Fruit fly (Drosophila melanogaster) ovary, adult (tissue): ENCODE results near the gene Rpn3.

Source experiments
- CG17801 ChIP-seq: fragments of 200-800 bp; optimal IDR thresholded peaks from 2 replicates; lab custom pipeline; 2019; ENCODE audit warnings: missing biosample characterization, mild to moderate bottlenecking, missing genetic modification characterization, moderate library complexity; ENCODE audit not compliant: partially characterized antibody

Gene Rpn3

dm6 chr2L:19045111-19045560 lies 6.5 kb upstream of the Rpn3 start, which contains the start of the genes Ttc19 and Acn:
Gene Ttc19 (minus strand): TSS chr2L:19045148.
Gene Acn (plus strand): TSS chr2L:19045355.
- TF ChIP-seq CG17801 (GFP tag; lab: Kevin White, UChicago) = peak; percentile 83

dm6 chr2L:19048912-19049311 lies 2.7 kb upstream of the Rpn3 start, which contains the start of gene CG10470:
Gene CG10470 (plus strand): TSS chr2L:19049076.
- peak; percentile 26 for TF ChIP-seq CG17801 (GFP tag; lab: Kevin White, UChicago)

dm6 chr2L:19053860-19054515 lies 2.4 kb downstream of the Rpn3 start, which contains the start of gene CG10492:
Gene CG10492 (plus strand): TSS chr2L:19054078.
- TF ChIP-seq CG17801 (GFP tag; lab: Kevin White, UChicago) = no peak

- TF ChIP-seq CG17801 (GFP tag; lab: Kevin White, UChicago) = no peak
Measured at dm6 chr2L:19054516-19054887, 2.9 kb downstream of the Rpn3 start.

- TF ChIP-seq CG17801 (GFP tag; lab: Kevin White, UChicago) = no peak
Measured at dm6 chr2L:19057799-19058198, 6.2 kb downstream of the Rpn3 start.

- no peak for TF ChIP-seq CG17801 (GFP tag; lab: Kevin White, UChicago)
Measured at dm6 chr2L:19058916-19059315, 7.3 kb downstream of the Rpn3 start, which contains the start of gene Phlpp. Gene Phlpp (plus strand): TSS chr2L:19059129.

- TF ChIP-seq CG17801 (GFP tag; lab: Kevin White, UChicago) = no peak
Measured at dm6 chr2L:19063090-19063692, 11.6 kb downstream of the Rpn3 start, which contains the start of gene Dus4. Gene Dus4 (plus strand): TSS chr2L:19063295.

dm6 chr2L:19064706-19065105 lies 13.1 kb downstream of the Rpn3 start, which contains the start of gene CG17343:
Gene CG17343 (plus strand): TSS chr2L:19064929.
- peak; percentile 13 for TF ChIP-seq CG17801 (GFP tag; lab: Kevin White, UChicago)

dm6 chr2L:19068393-19068792 lies 16.8 kb downstream of the Rpn3 start:
- TF ChIP-seq CG17801 (GFP tag; lab: Kevin White, UChicago) = no peak

- TF ChIP-seq CG17801 (GFP tag; lab: Kevin White, UChicago) = no peak
Measured at dm6 chr2L:19069548-19070145, 18.1 kb downstream of the Rpn3 start, which contains the start of gene CG10702. Gene CG10702 (minus strand): TSS chr2L:19069851.

dm6 chr2L:19071713-19072112 lies 20.1 kb downstream of the Rpn3 start:
- no peak for TF ChIP-seq CG17801 (GFP tag; lab: Kevin White, UChicago)

- TF ChIP-seq CG17801 (GFP tag; lab: Kevin White, UChicago) = no peak
Measured at dm6 chr2L:19074099-19074828, 22.7 kb downstream of the Rpn3 start, which contains the start of gene CG17572. Gene CG17572 (minus strand): TSS chr2L:19074149.

dm6 chr2L:19078928-19079327 lies 27.3 kb downstream of the Rpn3 start, which contains the start of gene CG10700:
Gene CG10700 (minus strand): TSS chr2L:19079028.
- TF ChIP-seq CG17801 (GFP tag; lab: Kevin White, UChicago) = no peak

dm6 chr2L:19079742-19080141 lies 28.2 kb downstream of the Rpn3 start:
- no peak for TF ChIP-seq CG17801 (GFP tag; lab: Kevin White, UChicago)
